Fruit fly (Drosophila melanogaster): ENCODE data around the gene CG34001.

DNA sequence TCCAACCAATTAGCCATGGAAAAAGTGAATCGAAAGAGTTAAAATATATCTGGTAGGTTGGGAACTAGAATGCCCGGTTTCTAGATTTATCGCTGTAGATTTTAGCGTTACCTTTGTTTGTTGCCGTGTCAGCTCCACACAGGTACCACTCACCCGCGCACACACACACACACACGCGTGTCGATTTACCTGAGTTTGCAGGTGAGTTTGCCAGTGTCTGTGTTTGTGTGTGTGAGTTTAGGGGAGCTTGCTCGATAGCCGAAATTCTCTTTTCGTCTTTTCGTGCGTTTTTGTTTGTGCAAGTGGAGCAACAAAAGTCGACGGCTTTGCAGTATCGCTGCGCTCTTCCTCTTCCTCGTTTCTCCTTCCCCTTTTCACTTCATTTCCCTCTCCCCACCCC is 36.5 kb downstream of the CG34001 start:
- TF ChIP-seq pad (GFP tag; optimal IDR thresholded peaks at IDR 0.05) (no peak), cnc (optimal IDR thresholded peaks at IDR 0.05) (no peak), kay (GFP tag; ENCODE audit: borderline replicate concordance) (no peak), CG11617 (GFP tag; optimal IDR thresholded peaks at IDR 0.05) (no peak), cic (GFP tag; optimal IDR thresholded peaks at IDR 0.05) (no peak), CG7045 (GFP tag; optimal IDR thresholded peaks at IDR 0.05) (no peak)
